Fruit fly (Drosophila melanogaster): ENCODE data around the gene CG9121.

dm6 chr2L:5007256-5007655 is 43.6 kb downstream of the CG9121 start:
- TF ChIP-seq CG8478 (optimal IDR thresholded peaks at IDR 0.05) (no peak), CTCF (optimal IDR thresholded peaks at IDR 0.05) (no peak)
